Worm (Caenorhabditis elegans): ENCODE measurements around the gene cyn-1.

DNA sequence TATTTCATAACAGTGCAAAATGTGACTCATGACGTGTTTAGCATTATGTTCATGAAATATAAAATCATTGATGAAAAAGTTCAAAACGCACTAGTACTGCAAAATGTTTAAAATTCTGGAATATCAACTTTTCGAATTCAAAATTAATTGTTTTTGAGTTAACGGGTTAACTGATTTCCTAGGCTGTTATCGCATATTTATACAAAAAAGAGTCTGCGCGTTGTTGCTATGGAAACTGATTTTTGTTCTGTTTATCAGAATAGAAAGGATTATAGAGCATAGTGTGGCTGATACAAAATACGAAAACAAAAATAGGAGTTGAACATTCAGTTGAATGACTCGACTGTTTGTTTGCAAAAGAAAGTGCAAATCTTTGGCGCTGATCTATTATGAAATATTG is 38.3 kb upstream of the cyn-1 start:
- TF ChIP-seq hlh-12 (tag; optimal IDR thresholded peaks at IDR 0.05) (no peak), die-1 (tag; optimal IDR thresholded peaks at IDR 0.05) (no peak), pha-4 (tag; optimal IDR thresholded peaks at IDR 0.05) (no peak), lir-1 (GFP tag; conservative IDR thresholded peaks at IDR 0.05) (no peak)

Data from whole organism, young adult.